Worm (Caenorhabditis elegans): ENCODE results near the gene C02H6.3.

ce11 chrV:7343522-7343921 lies 44.1 kb downstream of the C02H6.3 start, which contains the start of gene srh-244:
- TF ChIP-seq ama-1 (optimal IDR thresholded peaks at IDR 0.05) (no peak), R02D3.7 (tag; optimal IDR thresholded peaks at IDR 0.05) (no peak), lin-39 (tag; optimal IDR thresholded peaks at IDR 0.05) (no peak), aly-2 (tag; optimal IDR thresholded peaks at IDR 0.05) (no peak), nhr-25 (tag; optimal IDR thresholded peaks at IDR 0.05) (no peak), fos-1 (tag; optimal IDR thresholded peaks at IDR 0.05) (no peak)
